Worm (Caenorhabditis elegans): Measurements from ENCODE around the gene sru-36.
A peak's percentile ranks its signal among the peaks of the same experiment; 100 is the strongest.

- no peak for TF ChIP-seq ztf-11 (tag; optimal IDR thresholded peaks at IDR 0.05)
- no peak for TF ChIP-seq nhr-77 (tag; optimal IDR thresholded peaks at IDR 0.05)
- TF ChIP-seq lsy-2 (tag; optimal IDR thresholded peaks at IDR 0.05): no peak
- TF ChIP-seq snpc-4 (tag; optimal IDR thresholded peaks at IDR 0.05): no peak
- no peak for TF ChIP-seq fos-1 (tag; optimal IDR thresholded peaks at IDR 0.05)
- TF ChIP-seq aly-2 (tag; optimal IDR thresholded peaks at IDR 0.05): no peak
- TF ChIP-seq nhr-25 (tag; optimal IDR thresholded peaks at IDR 0.05): no peak
- no peak for TF ChIP-seq nhr-12 (tag; optimal IDR thresholded peaks at IDR 0.05)
- no peak for TF ChIP-seq unc-39 (tag; optimal IDR thresholded peaks at IDR 0.05)
- TF ChIP-seq mdl-1 (tag; optimal IDR thresholded peaks at IDR 0.05): no peak
- TF ChIP-seq nhr-11 (tag; optimal IDR thresholded peaks at IDR 0.05): no peak
- TF ChIP-seq elt-1 (tag; optimal IDR thresholded peaks at IDR 0.05): no peak
- TF ChIP-seq unc-55 (GFP tag; optimal IDR thresholded peaks at IDR 0.05): peak; percentile 77
These were observed 44.5 kb downstream of the sru-36 start, which contains the start of gene clp-9 for ce11 chrV:9885918-9886488.

All from whole organism, L2 larva.